Worm (Caenorhabditis elegans) whole organism, midembryonic: ENCODE data around the gene M04C3.1.

ENCODE experiments used
- T22C8.4 ChIP-seq: fragments of 200-800 bp; sonication (Bioruptor generic); IDR thresholded peaks from 2 replicates; pipeline ENCODE4 v1.3.6; 2022; ENCODE audit warnings: missing genetic modification characterization, missing compliant biosample characterization
- cog-1 ChIP-seq: sonication (generic microtip); optimal IDR thresholded peaks from 2 replicates; lab custom pipeline; 2016; ENCODE audit warnings: missing genetic modification characterization, missing compliant biosample characterization
- flt-1 ChIP-seq: fragments of 200-800 bp; sonication (Bioruptor generic); IDR thresholded peaks from 2 replicates; pipeline ENCODE4 v1.3.6; 2022; ENCODE audit warnings: missing genetic modification characterization, missing compliant biosample characterization
- klf-2 ChIP-seq: fragments of 200-800 bp; sonication (Bioruptor generic); conservative IDR thresholded peaks from 2 replicates; pipeline ENCODE4 v1.3.6; 2022; ENCODE audit warnings: missing genetic modification reagents, missing genetic modification characterization, missing compliant biosample characterization
- med-1 ChIP-seq: sonication (generic microtip); optimal IDR thresholded peaks from 2 replicates; lab custom pipeline; 2017; ENCODE audit warnings: missing genetic modification characterization, mild to moderate bottlenecking, missing compliant biosample characterization, antibody characterized with exemption, missing genetic modification reagents; ENCODE audit not compliant: insufficient read depth
- ref-1 ChIP-seq: fragments of 200-800 bp; sonication (Bioruptor generic); conservative IDR thresholded peaks from 2 replicates; pipeline ENCODE4 v1.3.6; 2022; ENCODE audit warnings: missing genetic modification reagents, missing genetic modification characterization, missing compliant biosample characterization
- tab-1 ChIP-seq: fragments of 200-800 bp; sonication (Bioruptor generic); IDR thresholded peaks from 2 replicates; pipeline ENCODE4 v1.3.6; 2022; ENCODE audit warnings: missing genetic modification characterization, missing compliant biosample characterization
- ztf-23 ChIP-seq: fragments of 200-800 bp; sonication (Bioruptor generic); IDR thresholded peaks from 2 replicates; pipeline ENCODE4 v1.3.6; 2022; ENCODE audit warnings: missing genetic modification reagents, missing genetic modification characterization, missing compliant biosample characterization
- ztf-29 ChIP-seq: fragments of 200-800 bp; sonication (Bioruptor generic); IDR thresholded peaks from 2 replicates; pipeline ENCODE4 v1.3.6; 2022; ENCODE audit warnings: missing genetic modification reagents, missing genetic modification characterization, missing compliant biosample characterization

The M04C3.1 gene

ce11 chrV:19429605-19430004 is 15.8 kb downstream of the M04C3.1 start:
- TF ChIP-seq cog-1 (tag; lab: Kevin White, UChicago), result no peak
- TF ChIP-seq ztf-23, result no peak
- TF ChIP-seq ref-1 (GFP tag; lab: Robert Waterston, UW), result no peak
- TF ChIP-seq med-1 (GFP tag; lab: Kevin White, UChicago), result no peak
- no peak for TF ChIP-seq ztf-29 (GFP tag; lab: Robert Waterston, UW)
- no peak for TF ChIP-seq tab-1 (GFP tag; lab: Robert Waterston, UW)
- TF ChIP-seq flt-1 (GFP tag; lab: Robert Waterston, UW), result no peak
- TF ChIP-seq T22C8.4 (GFP tag; lab: Robert Waterston, UW), result no peak
- no peak for TF ChIP-seq klf-2 (GFP tag; lab: Robert Waterston, UW)

- no peak for TF ChIP-seq ztf-29 (GFP tag; lab: Robert Waterston, UW)
- no peak for TF ChIP-seq T22C8.4 (GFP tag; lab: Robert Waterston, UW)
- TF ChIP-seq tab-1 (GFP tag; lab: Robert Waterston, UW), result no peak
- no peak for TF ChIP-seq cog-1 (tag; lab: Kevin White, UChicago)
- TF ChIP-seq ztf-23, result no peak
- TF ChIP-seq klf-2 (GFP tag; lab: Robert Waterston, UW), result no peak
- no peak for TF ChIP-seq med-1 (GFP tag; lab: Kevin White, UChicago)
- no peak for TF ChIP-seq ref-1 (GFP tag; lab: Robert Waterston, UW)
- TF ChIP-seq flt-1 (GFP tag; lab: Robert Waterston, UW), result no peak
These were observed 16.5 kb downstream of the M04C3.1 start for ce11 chrV:19428936-19429335.

- TF ChIP-seq cog-1 (tag; lab: Kevin White, UChicago) (no peak), tab-1 (GFP tag; lab: Robert Waterston, UW) (no peak), klf-2 (GFP tag; lab: Robert Waterston, UW) (no peak), ztf-29 (GFP tag; lab: Robert Waterston, UW) (no peak), med-1 (GFP tag; lab: Kevin White, UChicago) (no peak), ref-1 (GFP tag; lab: Robert Waterston, UW) (no peak), flt-1 (GFP tag; lab: Robert Waterston, UW) (no peak)
These were observed 17.3 kb downstream of the M04C3.1 start for ce11 chrV:19428097-19428496.

ce11 chrV:19421131-19421530 is 24.3 kb downstream of the M04C3.1 start, which contains the start of gene C25F9.2:
C25F9.2 (plus strand) TSS chrV:19421471.
- TF ChIP-seq med-1 (GFP tag; lab: Kevin White, UChicago) (no peak), klf-2 (GFP tag; lab: Robert Waterston, UW) (no peak)

ce11 chrV:19417836-19418235 is 27.6 kb downstream of the M04C3.1 start, which contains the start of gene C25F9.15:
C25F9.15 (plus strand) TSS chrV:19418136.
- no peak for TF ChIP-seq cog-1 (tag; lab: Kevin White, UChicago)
- TF ChIP-seq ztf-23, result no peak
- no peak for TF ChIP-seq klf-2 (GFP tag; lab: Robert Waterston, UW)
- TF ChIP-seq ztf-29 (GFP tag; lab: Robert Waterston, UW), result no peak
- TF ChIP-seq med-1 (GFP tag; lab: Kevin White, UChicago), result no peak
- no peak for TF ChIP-seq ref-1 (GFP tag; lab: Robert Waterston, UW)
- no peak for TF ChIP-seq flt-1 (GFP tag; lab: Robert Waterston, UW)
- TF ChIP-seq tab-1 (GFP tag; lab: Robert Waterston, UW), result no peak

ce11 chrV:19416475-19416874 is 28.9 kb downstream of the M04C3.1 start, which contains the start of the genes C25F9.4 and C25F9.9:
C25F9.4 (minus strand) TSS chrV:19416575.
C25F9.9 (plus strand) TSS chrV:19416611.
- TF ChIP-seq tab-1 (GFP tag; lab: Robert Waterston, UW), result no peak
- no peak for TF ChIP-seq T22C8.4 (GFP tag; lab: Robert Waterston, UW)
- TF ChIP-seq cog-1 (tag; lab: Kevin White, UChicago), result no peak
- TF ChIP-seq ztf-23, result no peak
- no peak for TF ChIP-seq ref-1 (GFP tag; lab: Robert Waterston, UW)
- TF ChIP-seq flt-1 (GFP tag; lab: Robert Waterston, UW), result no peak
- no peak for TF ChIP-seq ztf-29 (GFP tag; lab: Robert Waterston, UW)
- no peak for TF ChIP-seq klf-2 (GFP tag; lab: Robert Waterston, UW)
- no peak for TF ChIP-seq med-1 (GFP tag; lab: Kevin White, UChicago)

ce11 chrV:19410663-19411062 is 34.7 kb downstream of the M04C3.1 start, which contains the start of gene C25F9.5:
C25F9.5 (minus strand) TSS chrV:19410857.
- TF ChIP-seq med-1 (GFP tag; lab: Kevin White, UChicago) (no peak), T22C8.4 (GFP tag; lab: Robert Waterston, UW) (no peak), cog-1 (tag; lab: Kevin White, UChicago) (no peak), ref-1 (GFP tag; lab: Robert Waterston, UW) (no peak)

ce11 chrV:19405276-19405815 is 40.1 kb downstream of the M04C3.1 start, which contains the start of the genes C25F9.6 and C25F9.10:
C25F9.6 (minus strand) TSS chrV:19405326.
C25F9.10 (plus strand) TSS chrV:19405729.
- TF ChIP-seq ref-1 (GFP tag; lab: Robert Waterston, UW), result no peak
- no peak for TF ChIP-seq tab-1 (GFP tag; lab: Robert Waterston, UW)
- no peak for TF ChIP-seq cog-1 (tag; lab: Kevin White, UChicago)
- TF ChIP-seq klf-2 (GFP tag; lab: Robert Waterston, UW), result no peak
- no peak for TF ChIP-seq ztf-23
- TF ChIP-seq ztf-29 (GFP tag; lab: Robert Waterston, UW), result no peak
- TF ChIP-seq flt-1 (GFP tag; lab: Robert Waterston, UW), result no peak
- no peak for TF ChIP-seq T22C8.4 (GFP tag; lab: Robert Waterston, UW)
- no peak for TF ChIP-seq med-1 (GFP tag; lab: Kevin White, UChicago)

- no peak for TF ChIP-seq T22C8.4 (GFP tag; lab: Robert Waterston, UW)
These were observed 41.8 kb downstream of the M04C3.1 start for ce11 chrV:19403619-19404018.
